Fruit fly (Drosophila melanogaster) whole organism, embryonic: ENCODE results near the gene Cpr11A.

Experiments
- Abd-B ChIP-seq: fragments of 200-800 bp; sonication (Bioruptor generic); optimal IDR thresholded peaks from 2 replicates; lab custom pipeline; 2018; ENCODE audit warnings: missing biosample characterization, mild to moderate bottlenecking, missing genetic modification characterization, moderate library complexity
- Adf1 ChIP-seq: fragments of 200-800 bp; sonication (Bioruptor generic); IDR thresholded peaks from 2 replicates; pipeline ENCODE4 v1.3.6; 2022; ENCODE audit warnings: missing biosample characterization, missing genetic modification characterization
- Antp ChIP-seq: fragments of 200-800 bp; sonication (Bioruptor generic); optimal IDR thresholded peaks from 3 replicates; lab custom pipeline; 2016; ENCODE audit warnings: missing biosample characterization, missing genetic modification characterization
- BtbVII ChIP-seq: fragments of 200-800 bp; sonication (Bioruptor generic); optimal IDR thresholded peaks from 3 replicates; lab custom pipeline; 2017; ENCODE audit warnings: missing biosample characterization, mild to moderate bottlenecking, missing genetic modification characterization
- CG12071 ChIP-seq: fragments of 200-800 bp; sonication (Bioruptor generic); optimal IDR thresholded peaks from 3 replicates; lab custom pipeline; 2018; ENCODE audit warnings: missing biosample characterization, mild to moderate bottlenecking, missing genetic modification characterization
- CG12659 ChIP-seq: fragments of 200-800 bp; sonication (Bioruptor generic); optimal IDR thresholded peaks from 3 replicates; lab custom pipeline; 2017; ENCODE audit warnings: mild to moderate bottlenecking, missing biosample characterization, missing genetic modification reagents, missing genetic modification characterization
- CG12744 ChIP-seq: fragments of 200-800 bp; sonication (Bioruptor generic); optimal IDR thresholded peaks from 2 replicates; lab custom pipeline; 2016; ENCODE audit warnings: missing biosample characterization, missing genetic modification characterization
- CG13775 ChIP-seq: fragments of 200-800 bp; sonication (Bioruptor generic); optimal IDR thresholded peaks from 3 replicates; lab custom pipeline; 2017; ENCODE audit warnings: missing biosample characterization, mild to moderate bottlenecking, missing genetic modification characterization
- CG14014 ChIP-seq: fragments of 200-800 bp; sonication (Bioruptor generic); IDR thresholded peaks from 2 replicates; pipeline ENCODE4 v1.3.6; 2022; ENCODE audit warnings: missing biosample characterization, missing genetic modification characterization
- CG14441 ChIP-seq: fragments of 200-800 bp; sonication (Bioruptor generic); IDR thresholded peaks from 2 replicates; pipeline ENCODE4 v1.3.6; 2022; ENCODE audit warnings: missing biosample characterization, missing genetic modification characterization
- CG14710 ChIP-seq: fragments of 200-800 bp; sonication (Bioruptor generic); optimal IDR thresholded peaks from 3 replicates; lab custom pipeline; 2019; ENCODE audit warnings: missing biosample characterization, mild to moderate bottlenecking, missing genetic modification characterization, moderate library complexity
- CG14965 ChIP-seq: fragments of 200-800 bp; sonication (Bioruptor generic); optimal IDR thresholded peaks from 2 replicates; lab custom pipeline; 2016; ENCODE audit warnings: missing biosample characterization, missing genetic modification characterization, borderline replicate concordance
- CG31388 ChIP-seq: fragments of 200-800 bp; sonication (Bioruptor generic); optimal IDR thresholded peaks from 2 replicates; lab custom pipeline; 2016; ENCODE audit warnings: missing biosample characterization, missing genetic modification characterization
- CG32532 ChIP-seq: fragments of 200-800 bp; sonication (Bioruptor generic); IDR thresholded peaks from 2 replicates; pipeline ENCODE4 v1.3.6; 2022; ENCODE audit warnings: missing biosample characterization, missing genetic modification characterization
- CG4404 ChIP-seq: fragments of 200-800 bp; sonication (Bioruptor generic); IDR thresholded peaks from 2 replicates; pipeline ENCODE4 v1.3.6; 2022; ENCODE audit warnings: missing biosample characterization, missing genetic modification characterization
- CG5245 ChIP-seq: fragments of 200-800 bp; sonication (Bioruptor generic); optimal IDR thresholded peaks from 3 replicates; lab custom pipeline; 2016; ENCODE audit warnings: missing biosample characterization, missing genetic modification characterization
- CG6683 ChIP-seq: fragments of 200-800 bp; sonication (Bioruptor generic); optimal IDR thresholded peaks from 2 replicates; lab custom pipeline; 2017; ENCODE audit warnings: missing biosample characterization, mild to moderate bottlenecking, missing genetic modification characterization, missing genetic modification reagents
- CG6813 ChIP-seq: fragments of 200-800 bp; sonication (Bioruptor generic); optimal IDR thresholded peaks from 2 replicates; lab custom pipeline; 2017; ENCODE audit warnings: missing biosample characterization, missing genetic modification characterization, mild to moderate bottlenecking, moderate library complexity, missing genetic modification reagents
- CG7556 ChIP-seq: fragments of 200-800 bp; sonication (Bioruptor generic); optimal IDR thresholded peaks from 2 replicates; lab custom pipeline; 2017; ENCODE audit warnings: missing biosample characterization, mild to moderate bottlenecking, missing genetic modification characterization
- Dip2 ChIP-seq: fragments of 200-800 bp; sonication (Bioruptor generic); IDR thresholded peaks from 2 replicates; pipeline ENCODE4 v1.3.6; 2022; ENCODE audit warnings: missing biosample characterization, missing genetic modification characterization
- Dip3 ChIP-seq: fragments of 200-800 bp; sonication (Bioruptor generic); optimal IDR thresholded peaks from 3 replicates; lab custom pipeline; 2016; ENCODE audit warnings: missing biosample characterization, missing genetic modification characterization
- Dp ChIP-seq: fragments of 200-800 bp; sonication (Bioruptor generic); optimal IDR thresholded peaks from 2 replicates; lab custom pipeline; 2018; ENCODE audit warnings: missing biosample characterization, mild to moderate bottlenecking, missing genetic modification characterization, moderate library complexity
- E2f1 ChIP-seq: fragments of 200-800 bp; sonication (Bioruptor generic); IDR thresholded peaks from 2 replicates; pipeline ENCODE4 v1.3.6; 2022; ENCODE audit warnings: missing biosample characterization, missing genetic modification characterization
- H2.0 ChIP-seq: fragments of 200-800 bp; sonication (Bioruptor generic); IDR thresholded peaks from 2 replicates; pipeline ENCODE4 v1.3.6; 2022; ENCODE audit warnings: missing biosample characterization, missing genetic modification characterization
- Hr51 ChIP-seq, 2 experiments: fragments of 200-800 bp; sonication (Bioruptor generic); optimal IDR thresholded peaks; 2 replicates in 1 of 2; 3 replicates in 1 of 2; lab custom pipeline; 2016 to 2018; ENCODE audit warnings: missing biosample characterization in 2 of 2, missing genetic modification characterization in 2 of 2, mild to moderate bottlenecking in 1 of 2, moderate library complexity in 1 of 2
- Lim3 ChIP-seq: fragments of 200-800 bp; sonication (Bioruptor generic); IDR thresholded peaks from 2 replicates; pipeline ENCODE4 v1.3.6; 2022; ENCODE audit warnings: missing biosample characterization, missing genetic modification characterization
- Med ChIP-seq: fragments of 200-800 bp; sonication (Bioruptor generic); peaks from one replicate; lab custom pipeline; 2016; ENCODE audit warnings: missing biosample characterization, missing genetic modification characterization, mild to moderate bottlenecking, inconsistent platforms, moderate library complexity
- Oli ChIP-seq: fragments of 200-800 bp; sonication (Bioruptor generic); optimal IDR thresholded peaks from 2 replicates; lab custom pipeline; 2018; ENCODE audit warnings: missing biosample characterization, mild to moderate bottlenecking, missing genetic modification characterization, moderate library complexity
- Ptx1 ChIP-seq: fragments of 200-800 bp; sonication (Bioruptor generic); IDR thresholded peaks from 2 replicates; pipeline ENCODE4 v1.3.6; 2022; ENCODE audit warnings: missing biosample characterization, missing genetic modification characterization
- Ssrp ChIP-seq: fragments of 200-800 bp; sonication (Bioruptor generic); optimal IDR thresholded peaks from 2 replicates; lab custom pipeline; 2018; ENCODE audit warnings: missing biosample characterization, mild to moderate bottlenecking, missing genetic modification characterization, moderate library complexity
- Trl ChIP-seq, 3 experiments: fragments of >200 bp in 2 of 3; fragments of 200-800 bp in 1 of 3; sonication (Bioruptor generic) in 1 of 3; optimal IDR thresholded peaks; 2 replicates in 1 of 3; 3 replicates in 2 of 3; lab custom pipeline; 2016 to 2017; ENCODE audit warnings: missing biosample characterization in 1 of 3, missing genetic modification characterization in 1 of 3
- amos ChIP-seq: fragments of 200-800 bp; sonication (Bioruptor generic); IDR thresholded peaks from 2 replicates; pipeline ENCODE4 v1.3.6; 2022; ENCODE audit warnings: missing biosample characterization, missing genetic modification characterization; ENCODE audit not compliant: partially characterized antibody
- ase ChIP-seq: fragments of 200-800 bp; sonication (Bioruptor generic); IDR thresholded peaks from 3 replicates; pipeline ENCODE4 v1.3.6; 2022; ENCODE audit warnings: missing biosample characterization, missing genetic modification characterization
- az2 ChIP-seq: fragments of 200-800 bp; sonication (Bioruptor generic); optimal IDR thresholded peaks from 3 replicates; lab custom pipeline; 2016; ENCODE audit warnings: missing biosample characterization, missing genetic modification characterization
- crc ChIP-seq: fragments of 200-800 bp; sonication (Bioruptor generic); optimal IDR thresholded peaks from 2 replicates; lab custom pipeline; 2016; ENCODE audit warnings: missing biosample characterization, missing genetic modification characterization
- dimm ChIP-seq: fragments of 200-800 bp; sonication (Bioruptor generic); IDR thresholded peaks from 2 replicates; pipeline ENCODE4 v1.3.6; 2022; ENCODE audit warnings: missing biosample characterization, missing genetic modification characterization
- dpn ChIP-seq, 2 experiments: fragments of 200-800 bp; sonication (Bioruptor generic); optimal IDR thresholded peaks; 3 replicates each; lab custom pipeline; 2016; ENCODE audit warnings: missing biosample characterization in 2 of 2, missing genetic modification characterization in 2 of 2
- dysf ChIP-seq: fragments of 200-800 bp; sonication (Bioruptor generic); IDR thresholded peaks from 3 replicates; pipeline ENCODE4 v1.3.6; 2022; ENCODE audit warnings: missing biosample characterization, missing genetic modification characterization
- grau ChIP-seq: fragments of 200-800 bp; optimal IDR thresholded peaks from 3 replicates; lab custom pipeline; 2019; ENCODE audit warnings: missing biosample characterization, mild to moderate bottlenecking, missing genetic modification characterization, moderate library complexity
- h ChIP-seq: fragments of >200 bp; optimal IDR thresholded peaks from 2 replicates; lab custom pipeline; 2017
- insv ChIP-seq, 2 experiments: fragments of 200-800 bp; sonication (Bioruptor generic); optimal IDR thresholded peaks; 3 replicates each; lab custom pipeline; 2016 to 2018; ENCODE audit warnings: missing biosample characterization in 2 of 2, missing genetic modification characterization in 2 of 2
- odd ChIP-seq: fragments of 200-800 bp; sonication (Bioruptor generic); optimal IDR thresholded peaks from 2 replicates; lab custom pipeline; 2017; ENCODE audit warnings: missing biosample characterization, mild to moderate bottlenecking, missing genetic modification characterization
- pb ChIP-seq: fragments of 200-800 bp; sonication (Bioruptor generic); optimal IDR thresholded peaks from 3 replicates; lab custom pipeline; 2016; ENCODE audit warnings: missing biosample characterization, missing genetic modification characterization
- pnt ChIP-seq: fragments of 200-800 bp; sonication (Bioruptor generic); optimal IDR thresholded peaks from 3 replicates; lab custom pipeline; 2016; ENCODE audit warnings: missing biosample characterization, missing genetic modification characterization
- sens ChIP-seq: fragments of 200-800 bp; sonication (Bioruptor generic); peaks from one replicate; lab custom pipeline; 2016; ENCODE audit warnings: missing biosample characterization, missing genetic modification characterization
- sisA ChIP-seq: fragments of 200-800 bp; sonication (Bioruptor generic); IDR thresholded peaks from 2 replicates; pipeline ENCODE4 v1.3.6; 2022; ENCODE audit warnings: missing biosample characterization, missing genetic modification characterization
- slou ChIP-seq: fragments of 200-800 bp; sonication (Bioruptor generic); optimal IDR thresholded peaks from 3 replicates; lab custom pipeline; 2016; ENCODE audit warnings: missing biosample characterization, missing genetic modification characterization
- vnd ChIP-seq: fragments of 200-800 bp; sonication (Bioruptor generic); IDR thresholded peaks from 3 replicates; pipeline ENCODE4 v1.3.6; 2022; ENCODE audit warnings: missing biosample characterization, missing genetic modification characterization; ENCODE audit not compliant: partially characterized antibody

Cpr11A gene

DNA sequence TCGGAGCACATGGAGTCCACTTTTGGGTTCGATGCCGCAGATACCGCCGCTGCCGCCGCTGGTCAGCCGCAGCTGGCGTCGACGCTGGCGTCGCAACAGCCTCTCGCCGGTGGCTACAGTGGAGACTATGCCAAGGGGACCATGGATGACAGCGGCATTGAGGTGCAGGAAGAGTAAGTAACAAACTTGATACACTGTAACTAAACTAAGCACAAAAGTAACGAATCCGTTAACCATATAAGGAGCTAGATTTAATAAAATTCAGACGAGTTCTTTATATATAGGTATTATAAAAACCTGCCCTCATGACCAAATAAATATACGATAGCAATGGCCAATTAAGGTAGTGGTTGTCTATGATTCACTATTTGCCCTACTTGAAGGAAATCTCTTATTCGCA lies 21.5 kb upstream of the Cpr11A start:
- TF ChIP-seq E2f1 (GFP tag; lab: Robert Waterston, UW) = 0 out of 2 replicates have a peak, but pooled peaks have one; percentile 9
- TF ChIP-seq CG32532 (GFP tag; lab: Robert Waterston, UW) = no peak
- 0 out of 2 replicates have a peak, but pooled peaks have one; percentile 34 for TF ChIP-seq CG14441 (GFP tag; lab: Robert Waterston, UW)
- peak; percentile 53 for TF ChIP-seq grau
- peak; percentile 77 for TF ChIP-seq sens (GFP tag; lab: Kevin White, UChicago)
- TF ChIP-seq sisA = peak; percentile 18; the same call in 1 of the 2 replicates
- 0 out of 2 replicates have a peak, but pooled peaks have one; percentile 2 for TF ChIP-seq H2.0 (GFP tag; lab: Robert Waterston, UW)
- no peak for TF ChIP-seq CG14965 (GFP tag; lab: Kevin White, UChicago)
- TF ChIP-seq Med (GFP tag; lab: Kevin White, UChicago) = peak; percentile 8
- TF ChIP-seq Ptx1 = 0 out of 2 replicates have a peak, but pooled peaks have one; percentile 15
- TF ChIP-seq h (lab: Kevin White, UChicago) = no peak
- TF ChIP-seq vnd = 0 out of 3 replicates have a peak, but pooled peaks have one; percentile 20
- TF ChIP-seq CG14014 = no peak
- TF ChIP-seq Adf1 (GFP tag; lab: Robert Waterston, UW) = peak; percentile 82
- TF ChIP-seq CG12071 (GFP tag; lab: Kevin White, UChicago) = no peak
- no peak for TF ChIP-seq Hr51 (GFP tag; optimal IDR thresholded peaks at IDR 0.05; lab: Kevin White, UChicago)
- TF ChIP-seq dimm (GFP tag; lab: Robert Waterston, UW) = no peak

DNA sequence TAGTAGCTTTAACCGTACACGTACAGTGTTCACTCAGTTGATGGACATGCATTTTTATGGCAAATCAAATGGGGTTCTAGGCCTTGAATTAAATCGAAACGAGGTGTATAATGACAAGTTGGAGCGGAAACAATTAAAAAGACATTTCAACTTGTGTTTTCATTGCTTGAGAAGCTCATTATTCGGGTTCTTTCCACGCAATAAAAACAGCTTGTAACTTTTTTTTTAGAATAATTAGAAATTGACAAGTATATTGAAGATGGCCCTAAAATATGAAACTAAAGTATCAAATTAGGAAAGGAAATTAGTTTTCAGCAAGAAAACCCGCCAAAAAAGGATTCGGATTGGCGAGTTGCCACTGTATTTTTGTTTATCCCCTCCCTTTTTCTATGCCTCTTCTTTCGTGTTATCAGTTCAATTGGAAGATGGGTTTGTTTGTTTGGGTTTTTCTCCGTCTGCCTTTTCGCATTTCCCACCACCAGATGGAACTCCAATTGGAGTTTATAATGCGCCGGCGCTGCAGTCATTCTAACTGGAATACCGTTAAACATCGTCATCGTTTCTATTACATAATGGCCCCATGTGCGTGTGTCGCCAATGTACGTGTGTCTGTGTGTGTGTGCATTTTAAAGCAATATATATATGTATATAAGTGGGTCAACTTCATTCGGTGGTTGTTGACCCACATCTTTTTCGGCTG lies 20.1 kb upstream of the Cpr11A start:
- TF ChIP-seq CG4404 (GFP tag; lab: Robert Waterston, UW) (no peak), Lim3 (no peak), pnt (GFP tag; lab: Kevin White, UChicago) (peak; percentile 22), CG31388 (GFP tag; lab: Kevin White, UChicago) (no peak), Abd-B (GFP tag; lab: Kevin White, UChicago) (peak; percentile 55), dpn (GFP tag; optimal IDR thresholded peaks at IDR 0.05; lab: Kevin White, UChicago) (peak; percentile 30 to 60), crc (GFP tag; lab: Kevin White, UChicago) (peak; percentile 51), insv (GFP tag; optimal IDR thresholded peaks at IDR 0.05; lab: Kevin White, UChicago) (peak; percentile 66 to 97), Oli (peak; percentile 56), CG6813 (peak; percentile 11), CG6683 (GFP tag; lab: Kevin White, UChicago) (no peak), BtbVII (peak; percentile 44), az2 (GFP tag; lab: Kevin White, UChicago) (peak; percentile 62), odd (GFP tag; lab: Kevin White, UChicago) (peak; percentile 39), CG12744 (GFP tag; lab: Kevin White, UChicago) (peak; percentile 19), Dp (GFP tag; lab: Kevin White, UChicago) (no peak), dysf (GFP tag; lab: Robert Waterston, UW) (peak; percentile 43; the same call in 2 of the 3 replicates), Antp (peak; percentile 55), CG12659 (GFP tag; lab: Kevin White, UChicago) (peak; percentile 41), Dip3 (GFP tag; lab: Kevin White, UChicago) (peak; percentile 28), E2f1 (GFP tag; lab: Robert Waterston, UW) (peak; percentile 22; the same call in 1 of the 2 replicates), ase (GFP tag; lab: Robert Waterston, UW) (peak; percentile 12; the same call in 1 of the 3 replicates), Dip2 (GFP tag; lab: Robert Waterston, UW) (no peak), slou (GFP tag; lab: Kevin White, UChicago) (no peak), CG7556 (GFP tag; lab: Kevin White, UChicago) (peak; percentile 73), CG13775 (peak; percentile 21), Ssrp (tag; lab: Kevin White, UChicago) (peak; percentile 50), amos (GFP tag; lab: Robert Waterston, UW) (no peak), grau (peak; percentile 82), Trl (optimal IDR thresholded peaks at IDR 0.05; lab: Kevin White, UChicago) (no peak), Trl (GFP tag; optimal IDR thresholded peaks at IDR 0.05; lab: Kevin White, UChicago) (peak; percentile 26), CG5245 (GFP tag; lab: Kevin White, UChicago) (peak; percentile 41), pb (no peak), CG14710 (tag; lab: Kevin White, UChicago) (peak; percentile 9)
